Worm (Caenorhabditis elegans) whole organism, L2 larva: ENCODE results near the gene act-5.

Experiments
- C34F6.9 ChIP-seq: fragments of 150-350 bp; optimal IDR thresholded peaks from 2 replicates; lab custom pipeline; 2014; ENCODE audit warnings: missing biosample characterization, missing genetic modification characterization
- F13H6.1 ChIP-seq: sonication (generic microtip); optimal IDR thresholded peaks from 2 replicates; lab custom pipeline; 2016; ENCODE audit warnings: missing genetic modification characterization, missing compliant biosample characterization
- R02D3.7 ChIP-seq: fragments of 150-350 bp; optimal IDR thresholded peaks from 2 replicates; lab custom pipeline; 2014; ENCODE audit warnings: missing biosample characterization, missing genetic modification characterization
- Y55F3AM.14 ChIP-seq: fragments of 200-800 bp; sonication (Bioruptor generic); optimal IDR thresholded peaks from 2 replicates; lab custom pipeline; 2018; ENCODE audit warnings: mild to moderate bottlenecking, missing genetic modification characterization, missing compliant biosample characterization
- ZK546.5 ChIP-seq: sonication (generic microtip); optimal IDR thresholded peaks from 2 replicates; lab custom pipeline; 2017; ENCODE audit warnings: missing biosample characterization, missing genetic modification characterization
- alr-1 ChIP-seq: fragments of 150-350 bp; optimal IDR thresholded peaks from 2 replicates; lab custom pipeline; 2014; ENCODE audit warnings: missing biosample characterization, missing genetic modification characterization
- aly-2 ChIP-seq: fragments of 150-350 bp; optimal IDR thresholded peaks from 2 replicates; lab custom pipeline; 2014; ENCODE audit warnings: missing biosample characterization, missing genetic modification characterization
- ama-1 ChIP-seq: fragments of 150-350 bp; optimal IDR thresholded peaks from 2 replicates; lab custom pipeline; 2018; ENCODE audit warnings: inconsistent platforms
- blmp-1 ChIP-seq: sonication (generic microtip); optimal IDR thresholded peaks from 2 replicates; lab custom pipeline; 2017; ENCODE audit warnings: missing genetic modification characterization, mild to moderate bottlenecking, missing compliant biosample characterization, antibody characterized with exemption, moderate library complexity; ENCODE audit not compliant: insufficient read depth
- ceh-16 ChIP-seq: fragments of 150-350 bp; optimal IDR thresholded peaks from 2 replicates; lab custom pipeline; 2014; ENCODE audit warnings: missing biosample characterization, missing genetic modification characterization
- ceh-82 ChIP-seq: fragments of 150-350 bp; optimal IDR thresholded peaks from 2 replicates; lab custom pipeline; 2014; ENCODE audit warnings: missing biosample characterization, missing genetic modification characterization
- crh-2 ChIP-seq: sonication (generic microtip); optimal IDR thresholded peaks from 2 replicates; lab custom pipeline; 2017; ENCODE audit warnings: missing biosample characterization, missing genetic modification characterization
- dmd-4 ChIP-seq: sonication (generic microtip); optimal IDR thresholded peaks from 2 replicates; lab custom pipeline; 2017; ENCODE audit warnings: missing biosample characterization, missing genetic modification characterization
- egl-27 ChIP-seq: sonication (generic microtip); optimal IDR thresholded peaks from 3 replicates; lab custom pipeline; 2017; ENCODE audit warnings: missing biosample characterization, missing genetic modification reagents, missing genetic modification characterization
- elt-1 ChIP-seq: fragments of 150-350 bp; optimal IDR thresholded peaks from 2 replicates; lab custom pipeline; 2014; ENCODE audit warnings: missing biosample characterization, missing genetic modification characterization
- elt-3 ChIP-seq: sonication (generic microtip); optimal IDR thresholded peaks from 2 replicates; lab custom pipeline; 2017; ENCODE audit warnings: missing biosample characterization, missing genetic modification characterization
- fos-1 ChIP-seq: fragments of 150-350 bp; optimal IDR thresholded peaks from 2 replicates; lab custom pipeline; 2014; ENCODE audit warnings: missing biosample characterization, missing genetic modification characterization
- gmeb-1 ChIP-seq: fragments of 150-350 bp; optimal IDR thresholded peaks from 2 replicates; lab custom pipeline; 2014; ENCODE audit warnings: missing biosample characterization, missing genetic modification characterization
- lin-11 ChIP-seq: fragments of 150-350 bp; sonication (generic microtip); optimal IDR thresholded peaks from 2 replicates; lab custom pipeline; 2014; ENCODE audit warnings: missing biosample characterization, missing genetic modification characterization, inconsistent platforms, mixed read lengths
- lin-13 ChIP-seq: fragments of 150-350 bp; optimal IDR thresholded peaks from 2 replicates; lab custom pipeline; 2014; ENCODE audit warnings: missing biosample characterization, missing genetic modification reagents, missing genetic modification characterization
- lin-39 ChIP-seq: fragments of 150-350 bp; optimal IDR thresholded peaks from 2 replicates; lab custom pipeline; 2014; ENCODE audit warnings: missing biosample characterization, missing genetic modification reagents, missing genetic modification characterization
- lsy-2 ChIP-seq, 2 experiments: fragments of 150-350 bp in 1 of 2; sonication (generic microtip) in 1 of 2; optimal IDR thresholded peaks; 2 replicates each; lab custom pipeline; 2014 to 2017; ENCODE audit warnings: missing biosample characterization in 2 of 2, missing genetic modification characterization in 2 of 2
- mab-5 ChIP-seq: fragments of 150-350 bp; optimal IDR thresholded peaks from 2 replicates; lab custom pipeline; 2014; ENCODE audit warnings: missing biosample characterization, missing genetic modification characterization
- mbf-1 ChIP-seq: sonication (generic microtip); optimal IDR thresholded peaks from 2 replicates; lab custom pipeline; 2017; ENCODE audit warnings: missing biosample characterization, missing genetic modification characterization
- mdl-1 ChIP-seq, 2 experiments: fragments of 150-350 bp in 1 of 2; sonication (generic microtip) in 1 of 2; optimal IDR thresholded peaks; 2 replicates each; lab custom pipeline; 2017; ENCODE audit warnings: missing biosample characterization in 2 of 2, missing genetic modification characterization in 2 of 2
- nhr-10 ChIP-seq: sonication (generic microtip); optimal IDR thresholded peaks from 2 replicates; lab custom pipeline; 2017; ENCODE audit warnings: missing biosample characterization, missing genetic modification characterization
- nhr-11 ChIP-seq: fragments of 150-350 bp; optimal IDR thresholded peaks from 2 replicates; lab custom pipeline; 2014; ENCODE audit warnings: missing biosample characterization, missing genetic modification characterization
- nhr-12 ChIP-seq: fragments of 150-350 bp; optimal IDR thresholded peaks from 2 replicates; lab custom pipeline; 2014; ENCODE audit warnings: missing biosample characterization, missing genetic modification characterization
- nhr-129 ChIP-seq: fragments of 150-350 bp; optimal IDR thresholded peaks from 2 replicates; lab custom pipeline; 2014; ENCODE audit warnings: missing biosample characterization, missing genetic modification characterization
- nhr-21 ChIP-seq: fragments of 150-350 bp; optimal IDR thresholded peaks from 2 replicates; lab custom pipeline; 2014; ENCODE audit warnings: missing biosample characterization, missing genetic modification characterization
- nhr-23 ChIP-seq: fragments of 150-350 bp; optimal IDR thresholded peaks from 2 replicates; lab custom pipeline; 2014; ENCODE audit warnings: missing biosample characterization, missing genetic modification reagents, missing genetic modification characterization
- nhr-237 ChIP-seq: fragments of 150-350 bp; optimal IDR thresholded peaks from 2 replicates; lab custom pipeline; 2014; ENCODE audit warnings: missing biosample characterization, missing genetic modification characterization
- nhr-25 ChIP-seq: fragments of 150-350 bp; sonication (generic microtip); optimal IDR thresholded peaks from 3 replicates; lab custom pipeline; 2014; ENCODE audit warnings: missing biosample characterization, missing genetic modification characterization
- nhr-6 ChIP-seq: fragments of 150-350 bp; optimal IDR thresholded peaks from 2 replicates; lab custom pipeline; 2014; ENCODE audit warnings: missing biosample characterization, missing genetic modification characterization
- nhr-77 ChIP-seq: fragments of 150-350 bp; optimal IDR thresholded peaks from 2 replicates; lab custom pipeline; 2014; ENCODE audit warnings: missing biosample characterization, missing genetic modification characterization
- peb-1 ChIP-seq: fragments of 150-350 bp; optimal IDR thresholded peaks from 2 replicates; lab custom pipeline; 2014; ENCODE audit warnings: missing biosample characterization, missing genetic modification characterization
- sem-4 ChIP-seq: fragments of 150-350 bp; optimal IDR thresholded peaks from 2 replicates; lab custom pipeline; 2014; ENCODE audit warnings: missing biosample characterization, missing genetic modification reagents, missing genetic modification characterization
- skn-1 ChIP-seq: sonication (generic microtip); optimal IDR thresholded peaks from 2 replicates; lab custom pipeline; 2017; ENCODE audit warnings: missing biosample characterization, missing genetic modification characterization
- sma-3 ChIP-seq: sonication (generic microtip); optimal IDR thresholded peaks from 2 replicates; lab custom pipeline; 2016; ENCODE audit warnings: missing genetic modification reagents, missing genetic modification characterization, missing compliant biosample characterization
- sma-9 ChIP-seq, 2 experiments: fragments of 150-350 bp in 1 of 2; sonication (generic microtip) in 1 of 2; optimal IDR thresholded peaks; 2 replicates each; lab custom pipeline; 2014 to 2016; ENCODE audit warnings: missing genetic modification characterization in 2 of 2, mild to moderate bottlenecking in 1 of 2, missing biosample characterization in 1 of 2, missing compliant biosample characterization in 1 of 2, missing genetic modification reagents in 1 of 2, moderate library complexity in 1 of 2
- snpc-4 ChIP-seq: fragments of 150-350 bp; optimal IDR thresholded peaks from 2 replicates; lab custom pipeline; 2014; ENCODE audit warnings: missing biosample characterization, missing genetic modification characterization
- unc-39 ChIP-seq: fragments of 150-350 bp; optimal IDR thresholded peaks from 2 replicates; lab custom pipeline; 2014; ENCODE audit warnings: missing biosample characterization, missing genetic modification characterization
- unc-55 ChIP-seq: fragments of 150-350 bp; sonication (generic microtip); optimal IDR thresholded peaks from 3 replicates; lab custom pipeline; 2014; ENCODE audit warnings: missing biosample characterization, missing genetic modification reagents, missing genetic modification characterization
- unc-62 ChIP-seq: fragments of 150-350 bp; optimal IDR thresholded peaks from 2 replicates; lab custom pipeline; 2014; ENCODE audit warnings: missing biosample characterization, missing genetic modification reagents, missing genetic modification characterization
- zag-1 ChIP-seq: fragments of 150-350 bp; optimal IDR thresholded peaks from 2 replicates; lab custom pipeline; 2014; ENCODE audit warnings: missing biosample characterization, missing genetic modification characterization
- ztf-1 ChIP-seq: fragments of 200-800 bp; sonication (Bioruptor generic); conservative IDR thresholded peaks from 2 replicates; pipeline ENCODE4 v1.3.6; 2022; ENCODE audit warnings: missing genetic modification characterization, missing compliant biosample characterization
- ztf-11 ChIP-seq: sonication (generic microtip); optimal IDR thresholded peaks from 2 replicates; lab custom pipeline; 2017; ENCODE audit warnings: missing biosample characterization, missing genetic modification characterization
- ztf-4 ChIP-seq: fragments of 150-350 bp; optimal IDR thresholded peaks from 2 replicates; lab custom pipeline; 2014; ENCODE audit warnings: missing biosample characterization, missing genetic modification characterization

Gene act-5

DNA sequence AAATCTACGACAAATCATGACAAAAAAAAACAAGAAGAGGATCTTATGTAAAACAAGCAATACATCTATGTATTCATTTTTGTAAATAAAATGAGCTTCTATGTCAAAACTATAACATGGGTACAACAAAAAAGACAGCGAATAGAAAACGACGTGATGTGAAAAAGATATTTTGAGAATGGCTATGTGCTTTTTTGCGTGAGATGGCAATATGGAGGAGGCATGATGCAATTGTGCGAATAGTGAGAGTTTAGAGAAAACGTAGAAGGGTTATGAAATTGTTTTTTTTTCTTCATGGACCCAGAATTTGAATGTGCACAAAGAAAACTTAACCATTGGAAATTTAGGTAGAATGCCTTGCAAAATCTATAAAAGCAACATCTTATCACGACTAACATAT, 39.9 kb downstream of the act-5 start:
- TF ChIP-seq ceh-82 (tag; lab: Kevin White, UChicago), result no peak
- no peak for TF ChIP-seq egl-27 (tag; lab: Kevin White, UChicago)
- peak; percentile 53 for TF ChIP-seq C34F6.9 (tag; lab: Kevin White, UChicago)
- TF ChIP-seq F13H6.1 (tag; lab: Kevin White, UChicago), result no peak
- TF ChIP-seq unc-55 (GFP tag; lab: Kevin White, UChicago), result peak; percentile 46
- TF ChIP-seq lin-13, result no peak
- TF ChIP-seq lsy-2 (tag; optimal IDR thresholded peaks at IDR 0.05; lab: Kevin White, UChicago), result peak in 1 of 2 experiments; percentile 31
- no peak for TF ChIP-seq ztf-11 (tag; lab: Kevin White, UChicago)
- peak; percentile 98 for TF ChIP-seq nhr-129 (tag; lab: Kevin White, UChicago)

DNA sequence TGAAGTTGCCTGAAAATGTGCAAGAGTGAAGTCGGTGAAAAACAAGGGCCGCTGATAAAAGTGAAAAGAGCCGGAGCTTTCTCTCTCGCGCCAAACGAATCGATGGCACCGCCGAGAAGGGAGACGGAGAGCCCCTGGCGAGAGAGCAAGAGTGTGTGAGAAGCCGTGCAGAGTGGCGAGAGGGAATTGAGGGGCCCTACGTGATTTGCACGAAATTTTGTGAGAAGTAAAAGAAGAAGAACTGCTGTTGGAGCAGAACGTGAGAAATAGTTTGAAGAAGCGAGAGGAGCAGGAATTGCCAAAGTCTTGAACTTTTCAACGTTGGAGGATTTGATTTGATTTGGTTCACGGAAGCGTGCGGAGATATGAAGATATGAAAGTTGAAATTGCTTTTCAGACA, 40.9 kb downstream of the act-5 start, which contains the start of gene aldo-1:
Gene aldo-1 (minus strand): TSS at position 9 of the 400 bp plus-strand sequence.
- TF ChIP-seq nhr-12 (tag; lab: Kevin White, UChicago) (no peak), ama-1 (no peak), R02D3.7 (no peak), egl-27 (tag; lab: Kevin White, UChicago) (no peak), blmp-1 (tag; lab: Kevin White, UChicago) (no peak), nhr-6 (tag; lab: Kevin White, UChicago) (no peak), unc-55 (GFP tag; lab: Kevin White, UChicago) (peak; percentile 53), sem-4 (peak; percentile 6), fos-1 (no peak), nhr-10 (tag; lab: Kevin White, UChicago) (no peak), crh-2 (tag; lab: Kevin White, UChicago) (peak; percentile 12), unc-62 (no peak), mbf-1 (tag; lab: Kevin White, UChicago) (no peak), peb-1 (tag; lab: Kevin White, UChicago) (no peak), lsy-2 (tag; optimal IDR thresholded peaks at IDR 0.05; lab: Kevin White, UChicago) (peak in 1 of 2 experiments; percentile 45), nhr-11 (tag; lab: Kevin White, UChicago) (no peak), nhr-21 (tag; lab: Kevin White, UChicago) (no peak), nhr-25 (tag; lab: Kevin White, UChicago) (no peak), Y55F3AM.14 (GFP tag; lab: Kevin White, UChicago) (no peak), nhr-237 (tag; lab: Kevin White, UChicago) (no peak), elt-3 (no peak), sma-3 (GFP tag; lab: Kevin White, UChicago) (no peak), ceh-16 (tag; lab: Kevin White, UChicago) (no peak), alr-1 (tag; lab: Kevin White, UChicago) (no peak), gmeb-1 (tag; lab: Kevin White, UChicago) (no peak), elt-1 (tag; lab: Kevin White, UChicago) (no peak), ztf-11 (tag; lab: Kevin White, UChicago) (no peak), unc-39 (tag; lab: Kevin White, UChicago) (no peak), C34F6.9 (tag; lab: Kevin White, UChicago) (peak; percentile 62), lin-39 (tag; lab: Kevin White, UChicago) (no peak), snpc-4 (tag; lab: Kevin White, UChicago) (no peak), mab-5 (tag; lab: Kevin White, UChicago) (no peak), ZK546.5 (tag; lab: Kevin White, UChicago) (no peak), nhr-77 (tag; lab: Kevin White, UChicago) (no peak), ztf-1 (GFP tag; lab: Robert Waterston, UW) (no peak), F13H6.1 (tag; lab: Kevin White, UChicago) (peak; percentile 60), zag-1 (tag; lab: Kevin White, UChicago) (peak; percentile 41), mdl-1 (tag; optimal IDR thresholded peaks at IDR 0.05; lab: Kevin White, UChicago) (no peak), skn-1 (no peak), lin-13 (no peak), aly-2 (no peak), nhr-129 (tag; lab: Kevin White, UChicago) (peak; percentile 76), lin-11 (peak; percentile 70), dmd-4 (tag; lab: Kevin White, UChicago) (no peak), ztf-4 (tag; lab: Kevin White, UChicago) (no peak), ceh-82 (tag; lab: Kevin White, UChicago) (no peak), nhr-23 (tag; lab: Kevin White, UChicago) (no peak), sma-9 (GFP tag; optimal IDR thresholded peaks at IDR 0.05; lab: Kevin White, UChicago) (peak; percentile 51), sma-9 (tag; optimal IDR thresholded peaks at IDR 0.05; lab: Kevin White, UChicago) (no peak)
